Fruit fly (Drosophila melanogaster): ENCODE data around the gene eIF2Bbeta.
A peak's percentile ranks its signal among the peaks of the same experiment; 100 is the strongest.

Gene eIF2Bbeta

DNA sequence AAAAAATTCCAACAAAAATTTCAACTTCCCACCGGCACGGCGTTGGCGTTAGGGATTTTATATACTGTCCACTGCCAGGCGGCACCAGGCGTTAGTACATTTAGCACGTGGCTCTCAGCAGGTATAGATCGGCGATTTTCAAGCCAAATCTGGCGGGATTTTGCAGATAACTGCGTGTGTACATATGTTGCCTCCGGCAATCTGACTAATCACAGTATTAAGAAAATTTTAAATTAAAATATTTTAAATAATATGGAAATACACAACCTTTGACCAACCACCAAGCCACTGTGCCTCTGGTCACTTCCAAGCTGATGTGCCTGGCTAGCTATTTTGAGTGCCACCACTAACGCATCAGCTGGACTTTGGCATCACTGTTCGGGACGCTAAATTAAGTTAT, 27.8 kb downstream of the eIF2Bbeta start, which contains the start of the genes ttm50 and CG2712 (continued):
- TF ChIP-seq CG30431 (GFP tag; optimal IDR thresholded peaks at IDR 0.05) (no peak), Dip2 (GFP tag; IDR thresholded peaks at IDR 0.05) (no peak), CG1832 (GFP tag; optimal IDR thresholded peaks at IDR 0.05) (no peak), lmd (GFP tag; IDR thresholded peaks at IDR 0.05) (peak; percentile 58; the same call in 1 of the 2 replicates), zfh2 (GFP tag; optimal IDR thresholded peaks at IDR 0.05) (peak; percentile 33), cwo (GFP tag; optimal IDR thresholded peaks at IDR 0.05) (peak; percentile 43), Hr51 (GFP tag; optimal IDR thresholded peaks at IDR 0.05) (no peak), pfk (GFP tag; optimal IDR thresholded peaks at IDR 0.05) (no peak), CG6689 (GFP tag; IDR thresholded peaks at IDR 0.05) (peak; percentile 67), HmgD (GFP tag; optimal IDR thresholded peaks at IDR 0.05) (no peak), Sox102F (GFP tag; optimal IDR thresholded peaks at IDR 0.05) (no peak), CG14014 (GFP tag; IDR thresholded peaks at IDR 0.05) (peak; percentile 14; the same call in 1 of the 2 replicates), CG4730 (GFP tag; IDR thresholded peaks at IDR 0.05) (no peak), CkIIα-i1 (GFP tag; IDR thresholded peaks at IDR 0.05) (no peak), org-1 (GFP tag; optimal IDR thresholded peaks at IDR 0.05) (no peak), CG11398 (GFP tag; optimal IDR thresholded peaks at IDR 0.05) (no peak), pb (GFP tag; optimal IDR thresholded peaks at IDR 0.05) (no peak), sob (GFP tag; IDR thresholded peaks at IDR 0.05) (peak; percentile 58; the same call in 1 of the 2 replicates), CG7556 (GFP tag; optimal IDR thresholded peaks at IDR 0.05) (peak; percentile 48), zen (tag; optimal IDR thresholded peaks at IDR 0.05) (peak; percentile 40), Mes4 (GFP tag; optimal IDR thresholded peaks at IDR 0.05) (no peak), Antp (GFP tag; optimal IDR thresholded peaks at IDR 0.05) (no peak), dimm (GFP tag; IDR thresholded peaks at IDR 0.05) (no peak), dm (GFP tag; optimal IDR thresholded peaks at IDR 0.05) (peak; percentile 79), Dll (GFP tag; IDR thresholded peaks at IDR 0.05; ENCODE audit: partially characterized antibody) (0 out of 4 replicates have a peak, but pooled peaks have one; percentile 14), Hand (GFP tag; optimal IDR thresholded peaks at IDR 0.05) (no peak), D19B (GFP tag; optimal IDR thresholded peaks at IDR 0.05) (no peak), CG31441 (GFP tag; IDR thresholded peaks at IDR 0.05) (no peak), Eip74EF (GFP tag; optimal IDR thresholded peaks at IDR 0.05) (no peak), stc (GFP tag; IDR thresholded peaks at IDR 0.05) (no peak), CTCF (GFP tag; optimal IDR thresholded peaks at IDR 0.05) (no peak), CG3065 (GFP tag; optimal IDR thresholded peaks at IDR 0.05) (no peak), CG3995 (GFP tag; optimal IDR thresholded peaks at IDR 0.05) (peak; percentile 55), Doc2 (GFP tag; IDR thresholded peaks at IDR 0.05) (0 out of 2 replicates have a peak, but pooled peaks have one; percentile 27), ranshi (GFP tag; IDR thresholded peaks at IDR 0.05) (peak; percentile 29; the same call in 1 of the 2 replicates), prd (optimal IDR thresholded peaks at IDR 0.05) (no peak), prd (GFP tag; IDR thresholded peaks at IDR 0.05) (peak; percentile 78), Meics (GFP tag; optimal IDR thresholded peaks at IDR 0.05) (peak; percentile 68), caup (GFP tag; optimal IDR thresholded peaks at IDR 0.05; ENCODE audit: severe bottlenecking) (peak; percentile 51), Gug (GFP tag; IDR thresholded peaks at IDR 0.05) (peak; percentile 30; the same call in 1 of the 4 replicates), CG11560 (tag; IDR thresholded peaks at IDR 0.05) (no peak), jigr1 (GFP tag; IDR thresholded peaks at IDR 0.05) (no peak), MTF-1 (GFP tag; optimal IDR thresholded peaks at IDR 0.05; ENCODE audit: borderline replicate concordance) (no peak), CoRest (tag; optimal IDR thresholded peaks at IDR 0.05) (peak; percentile 82), CG10366 (GFP tag; IDR thresholded peaks at IDR 0.05) (no peak; the same call in 1 of the 2 replicates), NC2β (GFP tag; optimal IDR thresholded peaks at IDR 0.05) (no peak), CG11247 (GFP tag; IDR thresholded peaks at IDR 0.05) (peak; percentile 23; the same call in 1 of the 2 replicates), abd-A (tag; optimal IDR thresholded peaks at IDR 0.05) (no peak), ken (GFP tag; IDR thresholded peaks at IDR 0.05) (0 out of 3 replicates have a peak, but pooled peaks have one; percentile 54), tgo (GFP tag; IDR thresholded peaks at IDR 0.05) (peak; percentile 49; the same call in 1 of the 3 replicates), wor (GFP tag; IDR thresholded peaks at IDR 0.05) (no peak), CG2712 (tag; optimal IDR thresholded peaks at IDR 0.05) (peak; percentile 93)
